Worm (Caenorhabditis elegans) whole organism, L2 larva: ENCODE data around the gene cdh-1.

Experiments used
- R02D3.7 ChIP-seq: fragments of 150-350 bp; optimal IDR thresholded peaks from 2 replicates; lab custom pipeline; 2014; ENCODE audit warnings: missing biosample characterization, missing genetic modification characterization
- egl-27 ChIP-seq: sonication (generic microtip); optimal IDR thresholded peaks from 3 replicates; lab custom pipeline; 2017; ENCODE audit warnings: missing biosample characterization, missing genetic modification reagents, missing genetic modification characterization
- mdl-1 ChIP-seq, 2 experiments: fragments of 150-350 bp in 1 of 2; sonication (generic microtip) in 1 of 2; optimal IDR thresholded peaks; 2 replicates each; lab custom pipeline; 2017; ENCODE audit warnings: missing biosample characterization in 2 of 2, missing genetic modification characterization in 2 of 2
- nhr-12 ChIP-seq: fragments of 150-350 bp; optimal IDR thresholded peaks from 2 replicates; lab custom pipeline; 2014; ENCODE audit warnings: missing biosample characterization, missing genetic modification characterization

DNA sequence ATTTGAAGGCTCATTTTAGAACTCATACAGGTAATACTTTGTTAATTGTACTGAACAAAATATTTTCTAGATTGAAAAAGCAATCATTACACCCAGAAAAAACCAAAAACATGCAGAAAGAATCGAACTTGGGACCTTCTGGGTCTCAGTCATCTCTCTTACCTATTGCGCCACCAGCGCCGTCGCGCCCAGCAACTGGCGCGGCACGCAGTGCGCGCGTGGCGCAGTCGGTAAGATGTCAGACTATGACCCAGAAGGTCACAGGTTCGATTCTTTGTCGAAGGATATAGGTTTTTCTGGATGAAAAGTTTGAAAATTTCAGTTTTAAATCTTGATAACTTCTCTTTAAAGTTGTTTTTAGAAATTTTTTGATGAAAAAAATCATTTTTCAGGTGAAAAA lies 31.0 kb upstream of the cdh-1 start:
- TF ChIP-seq nhr-12 (tag; lab: Kevin White, UChicago) (no peak), egl-27 (tag; lab: Kevin White, UChicago) (no peak), mdl-1 (tag; optimal IDR thresholded peaks at IDR 0.05; lab: Kevin White, UChicago) (no peak), R02D3.7 (tag; lab: Kevin White, UChicago) (no peak)
